Fruit fly (Drosophila melanogaster) whole organism, prepupa: ENCODE measurements around the gene Hus1-like.

Experiments
- CG10669 ChIP-seq: fragments of 200-800 bp; sonication (Bioruptor generic); optimal IDR thresholded peaks from 3 replicates; lab custom pipeline; 2018; ENCODE audit warnings: missing biosample characterization, mild to moderate bottlenecking, missing genetic modification characterization, moderate library complexity
- CG11294 ChIP-seq: fragments of 200-800 bp; sonication (Bioruptor generic); IDR thresholded peaks from 2 replicates; pipeline ENCODE4 v1.3.6; 2022; ENCODE audit warnings: missing biosample characterization, missing genetic modification characterization
- CG11762 ChIP-seq: fragments of 200-800 bp; sonication (Bioruptor generic); optimal IDR thresholded peaks from 3 replicates; lab custom pipeline; 2016; ENCODE audit warnings: missing biosample characterization, missing genetic modification characterization; ENCODE audit not compliant: insufficient read depth
- CG15336 ChIP-seq: fragments of 200-800 bp; sonication (Bioruptor generic); IDR thresholded peaks from 2 replicates; pipeline ENCODE4 v1.3.6; 2022; ENCODE audit warnings: missing biosample characterization, missing genetic modification characterization
- CG16779 ChIP-seq: fragments of 200-800 bp; sonication (Bioruptor generic); optimal IDR thresholded peaks from 3 replicates; lab custom pipeline; 2017; ENCODE audit warnings: missing biosample characterization, mild to moderate bottlenecking, missing genetic modification characterization
- CG32006 ChIP-seq: fragments of 200-800 bp; sonication (Bioruptor generic); optimal IDR thresholded peaks from 3 replicates; lab custom pipeline; 2017; ENCODE audit warnings: missing biosample characterization, mild to moderate bottlenecking, missing genetic modification characterization
- CG34406 ChIP-seq: fragments of 200-800 bp; sonication (Bioruptor generic); optimal IDR thresholded peaks from 3 replicates; lab custom pipeline; 2016; ENCODE audit warnings: missing biosample characterization, missing genetic modification characterization
- CG3919 ChIP-seq: fragments of 200-800 bp; sonication (Bioruptor generic); optimal IDR thresholded peaks from 3 replicates; lab custom pipeline; 2016; ENCODE audit warnings: missing biosample characterization, missing genetic modification characterization
- CG6163 ChIP-seq: fragments of 200-800 bp; sonication (Bioruptor generic); IDR thresholded peaks from 3 replicates; pipeline ENCODE4 v1.3.6; 2022; ENCODE audit warnings: missing biosample characterization, missing genetic modification characterization
- CG6808 ChIP-seq: fragments of 200-800 bp; sonication (Bioruptor generic); optimal IDR thresholded peaks from 3 replicates; lab custom pipeline; 2017; ENCODE audit warnings: missing biosample characterization, missing genetic modification characterization, mild to moderate bottlenecking, moderate library complexity, missing genetic modification reagents
- CG8632 ChIP-seq: fragments of 200-800 bp; sonication (Bioruptor generic); optimal IDR thresholded peaks from 3 replicates; lab custom pipeline; 2016; ENCODE audit warnings: missing biosample characterization, missing genetic modification characterization
- CG9139 ChIP-seq: fragments of 200-800 bp; sonication (Bioruptor generic); optimal IDR thresholded peaks from 3 replicates; lab custom pipeline; 2017; ENCODE audit warnings: missing biosample characterization, mild to moderate bottlenecking, missing genetic modification characterization
- Eip75B ChIP-seq: fragments of 200-800 bp; sonication (Bioruptor generic); optimal IDR thresholded peaks from 3 replicates; lab custom pipeline; 2016; ENCODE audit warnings: missing biosample characterization, missing genetic modification characterization
- Eip78C ChIP-seq: fragments of 200-800 bp; sonication (Bioruptor generic); peaks from one replicate; lab custom pipeline; 2016; ENCODE audit warnings: missing biosample characterization, missing genetic modification characterization
- Gug ChIP-seq: fragments of 200-800 bp; sonication (Bioruptor generic); IDR thresholded peaks from 2 replicates; pipeline ENCODE4 v1.3.6; 2022; ENCODE audit warnings: missing biosample characterization, missing genetic modification characterization
- Hr38 ChIP-seq: sonication (Bioruptor generic); optimal IDR thresholded peaks from 2 replicates; lab custom pipeline; 2016; ENCODE audit warnings: missing biosample characterization, missing genetic modification characterization
- Hr39 ChIP-seq: fragments of 200-800 bp; sonication (Bioruptor generic); optimal IDR thresholded peaks from 2 replicates; lab custom pipeline; 2016; ENCODE audit warnings: missing biosample characterization, missing genetic modification characterization
- Hr4 ChIP-seq: fragments of 200-800 bp; sonication (Bioruptor generic); optimal IDR thresholded peaks from 3 replicates; lab custom pipeline; 2016; ENCODE audit warnings: missing biosample characterization, missing genetic modification characterization
- OdsH ChIP-seq: fragments of 200-800 bp; sonication (Bioruptor generic); optimal IDR thresholded peaks from 3 replicates; lab custom pipeline; 2016; ENCODE audit warnings: missing biosample characterization, missing genetic modification characterization
- Smox ChIP-seq: fragments of 200-800 bp; sonication (Bioruptor generic); optimal IDR thresholded peaks from 3 replicates; lab custom pipeline; 2016; ENCODE audit warnings: missing biosample characterization, missing genetic modification characterization
- Sox102F ChIP-seq: fragments of 200-800 bp; sonication (Bioruptor generic); optimal IDR thresholded peaks from 2 replicates; lab custom pipeline; 2016; ENCODE audit warnings: missing biosample characterization, mild to moderate bottlenecking, missing genetic modification characterization
- acj6 ChIP-seq: fragments of 200-800 bp; sonication (Bioruptor generic); optimal IDR thresholded peaks from 3 replicates; lab custom pipeline; 2016; ENCODE audit warnings: missing biosample characterization, missing genetic modification characterization
- dac ChIP-seq: fragments of 200-800 bp; sonication (Bioruptor generic); optimal IDR thresholded peaks from 2 replicates; lab custom pipeline; 2017; ENCODE audit warnings: missing biosample characterization, mild to moderate bottlenecking, missing genetic modification characterization
- dsx ChIP-seq: fragments of 200-800 bp; optimal IDR thresholded peaks from 3 replicates; lab custom pipeline; 2019; ENCODE audit warnings: missing biosample characterization, mild to moderate bottlenecking, missing genetic modification characterization, moderate library complexity; ENCODE audit not compliant: poor library complexity, severe bottlenecking
- eg ChIP-seq: fragments of 200-800 bp; sonication (Bioruptor generic); IDR thresholded peaks from 3 replicates; pipeline ENCODE4 v1.3.6; 2022; ENCODE audit warnings: missing biosample characterization, missing genetic modification characterization
- esn ChIP-seq: fragments of 200-800 bp; sonication (Bioruptor generic); optimal IDR thresholded peaks from 2 replicates; lab custom pipeline; 2016; ENCODE audit warnings: missing biosample characterization, mild to moderate bottlenecking, missing genetic modification characterization, moderate library complexity
- fd59A ChIP-seq: fragments of 200-800 bp; sonication (Bioruptor generic); optimal IDR thresholded peaks from 2 replicates; lab custom pipeline; 2017; ENCODE audit warnings: missing biosample characterization, mild to moderate bottlenecking, missing genetic modification characterization, missing genetic modification reagents
- fkh ChIP-seq: fragments of 200-800 bp; sonication (Bioruptor generic); optimal IDR thresholded peaks from 3 replicates; lab custom pipeline; 2017; ENCODE audit warnings: missing biosample characterization, mild to moderate bottlenecking, missing genetic modification characterization, moderate library complexity
- net ChIP-seq: fragments of 200-800 bp; sonication (Bioruptor generic); optimal IDR thresholded peaks from 3 replicates; lab custom pipeline; 2016; ENCODE audit warnings: missing biosample characterization, missing genetic modification characterization
- pdm3 ChIP-seq: fragments of 200-800 bp; sonication (Bioruptor generic); optimal IDR thresholded peaks from 3 replicates; lab custom pipeline; 2016; ENCODE audit warnings: missing biosample characterization, missing genetic modification characterization
- spab ChIP-seq: fragments of 200-800 bp; sonication (Bioruptor generic); optimal IDR thresholded peaks from 2 replicates; lab custom pipeline; 2017; ENCODE audit warnings: missing biosample characterization, mild to moderate bottlenecking, missing genetic modification characterization, missing genetic modification reagents
- ss ChIP-seq, 2 experiments: fragments of 200-800 bp; sonication (Bioruptor generic); optimal IDR thresholded peaks; 2 replicates in 1 of 2; 3 replicates in 1 of 2; lab custom pipeline; 2017 to 2018; ENCODE audit warnings: mild to moderate bottlenecking in 2 of 2, missing biosample characterization in 2 of 2, missing genetic modification characterization in 2 of 2, moderate library complexity in 1 of 2
- svp ChIP-seq: fragments of 200-800 bp; sonication (Bioruptor generic); peaks from one replicate; lab custom pipeline; 2016; ENCODE audit warnings: missing biosample characterization, missing genetic modification characterization
- vri ChIP-seq: fragments of 200-800 bp; sonication (Bioruptor generic); optimal IDR thresholded peaks from 3 replicates; lab custom pipeline; 2016; ENCODE audit warnings: missing biosample characterization, mild to moderate bottlenecking, missing genetic modification characterization

The Hus1-like gene

DNA sequence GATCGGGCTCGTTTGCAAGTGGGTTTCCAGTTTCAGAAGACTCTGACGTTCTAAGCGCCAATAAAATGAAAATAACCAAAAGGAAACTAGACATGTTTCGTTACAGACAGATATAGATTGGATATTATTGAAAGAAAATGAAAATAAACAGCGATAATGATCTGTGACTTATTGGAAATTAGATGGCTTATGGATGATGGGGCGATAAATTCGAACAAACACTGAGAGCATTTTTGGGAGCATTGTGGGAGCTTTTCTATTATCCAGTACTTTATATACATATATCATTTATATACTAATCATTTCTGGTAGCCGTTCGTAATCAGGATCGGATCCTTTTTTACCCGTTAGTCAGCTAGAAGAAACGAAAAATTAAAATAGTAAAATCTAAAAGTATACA is 36.9 kb downstream of the Hus1-like start, which contains the start of gene CG44088:
CG44088 (minus strand) TSS at position 101 of the 400 bp plus-strand sequence.
- no peak for TF ChIP-seq CG34406
- no peak for TF ChIP-seq Gug (GFP tag; lab: Robert Waterston, UW)
- TF ChIP-seq Smox (GFP tag; lab: Kevin White, UChicago), result no peak
- no peak for TF ChIP-seq CG10669 (GFP tag; lab: Kevin White, UChicago)
- no peak for TF ChIP-seq dac
- no peak for TF ChIP-seq CG11294
- no peak for TF ChIP-seq pdm3
- TF ChIP-seq esn (GFP tag; lab: Kevin White, UChicago), result no peak
- TF ChIP-seq Hr4 (GFP tag; lab: Kevin White, UChicago), result no peak
- TF ChIP-seq ss (GFP tag; optimal IDR thresholded peaks at IDR 0.05; lab: Kevin White, UChicago), result no peak
- TF ChIP-seq CG6808 (GFP tag; lab: Kevin White, UChicago), result no peak
- no peak for TF ChIP-seq CG11762 (GFP tag; lab: Kevin White, UChicago)
- TF ChIP-seq CG8632 (GFP tag; lab: Kevin White, UChicago), result no peak
- no peak for TF ChIP-seq CG16779 (tag; lab: Kevin White, UChicago)
- TF ChIP-seq fd59A (GFP tag; lab: Kevin White, UChicago), result no peak
- no peak for TF ChIP-seq CG3919 (GFP tag; lab: Kevin White, UChicago)

- TF ChIP-seq fkh (GFP tag; lab: Kevin White, UChicago) (peak; percentile 48), net (GFP tag; lab: Kevin White, UChicago) (no peak), acj6 (no peak)
These were observed 38.8 kb downstream of the Hus1-like start, which contains the start of gene CG44098 for dm6 chr3R:4773097-4773496. CG44098 (minus strand) TSS chr3R:4773197.

DNA sequence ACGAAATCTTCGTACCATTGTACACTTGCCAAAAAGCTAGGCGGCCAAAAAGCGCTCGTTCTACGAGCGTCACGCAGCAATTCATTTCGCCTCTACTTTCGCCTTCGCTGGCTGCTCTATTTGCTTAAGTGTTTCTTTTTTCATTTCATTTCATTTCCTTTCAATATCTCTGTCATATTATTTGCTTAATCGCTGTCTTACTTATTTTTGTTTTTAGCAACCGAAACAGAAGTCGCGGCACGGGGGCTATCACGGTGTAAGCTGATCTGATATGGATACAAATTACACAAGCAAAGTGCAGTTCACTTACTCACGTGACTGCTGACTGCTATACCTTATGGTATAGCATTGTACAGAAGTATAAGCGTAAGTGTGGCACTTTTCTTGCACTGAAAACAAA is 40.6 kb downstream of the Hus1-like start:
- peak; percentile 37 for TF ChIP-seq Eip78C (GFP tag; lab: Kevin White, UChicago)
- no peak for TF ChIP-seq spab (GFP tag; lab: Kevin White, UChicago)

DNA sequence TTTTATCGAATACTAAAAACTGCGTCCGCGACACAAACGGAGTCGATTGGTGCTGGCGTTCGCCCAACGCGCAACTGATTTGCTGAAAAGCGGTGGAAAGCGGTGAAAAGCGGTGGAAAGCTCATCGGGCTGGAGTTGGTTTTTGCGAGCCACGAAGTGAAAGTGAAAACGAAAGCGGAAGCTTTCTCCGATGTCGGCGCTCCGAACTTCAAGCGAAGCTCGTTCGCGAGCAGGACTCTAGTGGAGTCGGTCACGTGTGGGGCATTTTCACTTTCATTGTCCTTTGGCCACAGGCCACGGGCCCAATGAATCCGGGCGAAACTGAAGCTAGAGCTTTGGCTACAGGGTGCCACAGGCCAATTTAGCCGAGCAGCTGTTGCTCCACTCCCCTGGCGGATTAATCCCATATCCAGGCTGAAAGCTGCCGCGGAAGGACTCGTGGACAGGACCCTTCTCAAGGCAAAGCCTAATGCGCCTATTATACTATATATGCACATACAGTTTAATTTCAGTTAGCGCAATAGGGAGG is 43.1 kb downstream of the Hus1-like start:
- TF ChIP-seq eg (GFP tag; lab: Robert Waterston, UW) (peak; percentile 41; the same call in 1 of the 3 replicates), CG6808 (GFP tag; lab: Kevin White, UChicago) (peak; percentile 18), Hr38 (GFP tag; lab: Kevin White, UChicago) (no peak), CG32006 (GFP tag; lab: Kevin White, UChicago) (peak; percentile 10), CG6163 (no peak), OdsH (GFP tag; lab: Kevin White, UChicago) (no peak), dac (peak; percentile 5), CG15336 (GFP tag; lab: Robert Waterston, UW) (peak; percentile 16; the same call in 1 of the 2 replicates), CG34406 (no peak), ss (GFP tag; optimal IDR thresholded peaks at IDR 0.05; lab: Kevin White, UChicago) (peak in 1 of 2 experiments; percentile 39), fd59A (GFP tag; lab: Kevin White, UChicago) (no peak), Eip78C (GFP tag; lab: Kevin White, UChicago) (peak; percentile 15), CG9139 (GFP tag; lab: Kevin White, UChicago) (peak; percentile 19), dsx (no peak), Eip75B (GFP tag; lab: Kevin White, UChicago) (peak; percentile 35)

DNA sequence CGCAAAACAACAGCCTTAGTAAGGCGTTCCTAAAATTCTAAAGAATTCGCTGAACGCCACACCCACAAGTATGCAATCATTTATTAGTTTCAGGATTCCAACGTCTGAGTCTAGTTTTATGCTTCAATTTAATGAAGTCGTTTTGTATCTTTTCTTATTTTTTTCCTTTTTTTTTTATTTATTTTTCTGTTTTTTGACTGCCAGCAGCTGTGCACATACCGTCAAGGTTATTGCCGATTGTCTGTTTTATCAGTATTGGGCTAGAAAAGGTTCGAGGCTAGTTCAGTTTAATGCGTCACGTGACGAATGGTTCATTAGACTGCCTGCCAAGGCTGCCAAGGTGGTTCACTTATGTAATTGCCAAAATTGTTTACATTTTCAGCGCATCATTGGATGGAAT is 50.5 kb downstream of the Hus1-like start:
- TF ChIP-seq Hr38 (GFP tag; lab: Kevin White, UChicago) (no peak), CG34406 (peak; percentile 27), Hr39 (peak; percentile 7), vri (peak; percentile 57), svp (GFP tag; lab: Kevin White, UChicago) (peak; percentile 43), Sox102F (peak; percentile 7), eg (GFP tag; lab: Robert Waterston, UW) (0 out of 3 replicates have a peak, but pooled peaks have one; percentile 26), CG10669 (GFP tag; lab: Kevin White, UChicago) (peak; percentile 6), fkh (GFP tag; lab: Kevin White, UChicago) (peak; percentile 28), acj6 (no peak), dsx (no peak)
